Fruit fly (Drosophila melanogaster) whole organism, embryonic: ENCODE data around the gene me31B.

Experiments
- ATbp ChIP-seq: fragments of 200-800 bp; sonication (Bioruptor generic); optimal IDR thresholded peaks from 2 replicates; lab custom pipeline; 2017; ENCODE audit warnings: missing biosample characterization, mild to moderate bottlenecking, missing genetic modification characterization, missing genetic modification reagents
- CG10267 ChIP-seq: fragments of 200-800 bp; sonication (Bioruptor generic); optimal IDR thresholded peaks from 2 replicates; lab custom pipeline; 2018; ENCODE audit warnings: missing biosample characterization, mild to moderate bottlenecking, missing genetic modification characterization, moderate library complexity
- CG10274 ChIP-seq: fragments of 200-800 bp; sonication (Bioruptor generic); optimal IDR thresholded peaks from 3 replicates; lab custom pipeline; 2017; ENCODE audit warnings: missing biosample characterization, mild to moderate bottlenecking, missing genetic modification characterization
- CG12071 ChIP-seq: fragments of 200-800 bp; sonication (Bioruptor generic); optimal IDR thresholded peaks from 3 replicates; lab custom pipeline; 2018; ENCODE audit warnings: missing biosample characterization, mild to moderate bottlenecking, missing genetic modification characterization
- CG12299 ChIP-seq: fragments of 200-800 bp; sonication (Bioruptor generic); optimal IDR thresholded peaks from 2 replicates; lab custom pipeline; 2018; ENCODE audit warnings: missing biosample characterization, mild to moderate bottlenecking, missing genetic modification characterization
- CG1233 ChIP-seq: fragments of 200-800 bp; sonication (Bioruptor generic); optimal IDR thresholded peaks from 4 replicates; lab custom pipeline; 2018; ENCODE audit warnings: missing biosample characterization, mild to moderate bottlenecking, missing genetic modification characterization
- CG13775 ChIP-seq: fragments of 200-800 bp; sonication (Bioruptor generic); optimal IDR thresholded peaks from 3 replicates; lab custom pipeline; 2017; ENCODE audit warnings: missing biosample characterization, mild to moderate bottlenecking, missing genetic modification characterization
- CG17802 ChIP-seq: fragments of 200-800 bp; sonication (Bioruptor generic); optimal IDR thresholded peaks from 2 replicates; lab custom pipeline; 2018; ENCODE audit warnings: missing biosample characterization, mild to moderate bottlenecking, missing genetic modification characterization, moderate library complexity
- CG18262 ChIP-seq: fragments of 200-800 bp; optimal IDR thresholded peaks from 3 replicates; lab custom pipeline; 2019; ENCODE audit warnings: missing biosample characterization, mild to moderate bottlenecking, missing genetic modification characterization, moderate library complexity
- CG2120 ChIP-seq: fragments of 200-800 bp; sonication (Bioruptor generic); optimal IDR thresholded peaks from 3 replicates; lab custom pipeline; 2016; ENCODE audit warnings: missing biosample characterization, missing genetic modification characterization
- CG2712 ChIP-seq: fragments of 200-800 bp; optimal IDR thresholded peaks from 3 replicates; lab custom pipeline; 2019; ENCODE audit warnings: missing biosample characterization, mild to moderate bottlenecking, missing genetic modification characterization, moderate library complexity
- CG30431 ChIP-seq: fragments of 200-800 bp; sonication (Bioruptor generic); optimal IDR thresholded peaks from 2 replicates; lab custom pipeline; 2017; ENCODE audit warnings: missing biosample characterization, missing genetic modification characterization
- CG32767 ChIP-seq: fragments of 200-800 bp; sonication (Bioruptor generic); IDR thresholded peaks from 2 replicates; pipeline ENCODE4 v1.3.6; 2022; ENCODE audit warnings: missing biosample characterization, missing genetic modification characterization
- CG4854 ChIP-seq: fragments of 200-800 bp; sonication (Bioruptor generic); optimal IDR thresholded peaks from 2 replicates; lab custom pipeline; 2016; ENCODE audit warnings: missing biosample characterization, missing genetic modification characterization, inconsistent platforms
- CG5245 ChIP-seq: fragments of 200-800 bp; sonication (Bioruptor generic); optimal IDR thresholded peaks from 3 replicates; lab custom pipeline; 2016; ENCODE audit warnings: missing biosample characterization, missing genetic modification characterization
- CG6813 ChIP-seq: fragments of 200-800 bp; sonication (Bioruptor generic); optimal IDR thresholded peaks from 2 replicates; lab custom pipeline; 2017; ENCODE audit warnings: missing biosample characterization, missing genetic modification characterization, mild to moderate bottlenecking, moderate library complexity, missing genetic modification reagents
- CG7372 ChIP-seq: fragments of 200-800 bp; sonication (Bioruptor generic); IDR thresholded peaks from 2 replicates; pipeline ENCODE4 v1.3.6; 2022; ENCODE audit warnings: missing biosample characterization, missing genetic modification characterization
- CG7963 ChIP-seq: fragments of 200-800 bp; sonication (Bioruptor generic); IDR thresholded peaks from 3 replicates; pipeline ENCODE4 v1.3.6; 2022; ENCODE audit warnings: missing biosample characterization, missing genetic modification characterization; ENCODE audit not compliant: partially characterized antibody
- CG8478 ChIP-seq: fragments of >200 bp; optimal IDR thresholded peaks from 2 replicates; lab custom pipeline; 2018
- CG8765 ChIP-seq: fragments of 200-800 bp; sonication (Bioruptor generic); IDR thresholded peaks from 2 replicates; pipeline ENCODE4 v1.3.6; 2022; ENCODE audit warnings: missing biosample characterization, missing genetic modification characterization
- CG9727 ChIP-seq: fragments of 200-800 bp; sonication (Bioruptor generic); optimal IDR thresholded peaks from 3 replicates; lab custom pipeline; 2017; ENCODE audit warnings: missing biosample characterization, mild to moderate bottlenecking, missing genetic modification characterization
- CTCF ChIP-seq: fragments of 200-800 bp; sonication (Bioruptor generic); optimal IDR thresholded peaks from 2 replicates; lab custom pipeline; 2017; ENCODE audit warnings: missing biosample characterization, mild to moderate bottlenecking, missing genetic modification characterization, moderate library complexity
- Chrac-16 ChIP-seq: fragments of 200-800 bp; sonication (Bioruptor generic); optimal IDR thresholded peaks from 3 replicates; lab custom pipeline; 2016; ENCODE audit warnings: missing biosample characterization, missing genetic modification characterization
- D ChIP-seq, 2 experiments: fragments of 200-800 bp in 1 of 2; fragments of >200 bp in 1 of 2; sonication (Bioruptor generic) in 1 of 2; optimal IDR thresholded peaks; 2 replicates in 1 of 2; 3 replicates in 1 of 2; lab custom pipeline; 2017; ENCODE audit warnings: mild to moderate bottlenecking in 1 of 2, missing biosample characterization in 1 of 2, missing genetic modification characterization in 1 of 2, missing genetic modification reagents in 1 of 2
- D19B ChIP-seq: fragments of 200-800 bp; sonication (Bioruptor generic); optimal IDR thresholded peaks from 2 replicates; lab custom pipeline; 2017; ENCODE audit warnings: missing biosample characterization, mild to moderate bottlenecking, missing genetic modification characterization
- Ets97D ChIP-seq: fragments of 200-800 bp; sonication (Bioruptor generic); optimal IDR thresholded peaks from 3 replicates; lab custom pipeline; 2016; ENCODE audit warnings: missing biosample characterization, missing genetic modification characterization
- H2.0 ChIP-seq: fragments of 200-800 bp; sonication (Bioruptor generic); IDR thresholded peaks from 2 replicates; pipeline ENCODE4 v1.3.6; 2022; ENCODE audit warnings: missing biosample characterization, missing genetic modification characterization
- Lim3 ChIP-seq: fragments of 200-800 bp; sonication (Bioruptor generic); IDR thresholded peaks from 2 replicates; pipeline ENCODE4 v1.3.6; 2022; ENCODE audit warnings: missing biosample characterization, missing genetic modification characterization
- Mes4 ChIP-seq: fragments of 200-800 bp; sonication (Bioruptor generic); optimal IDR thresholded peaks from 2 replicates; lab custom pipeline; 2016; ENCODE audit warnings: missing biosample characterization, missing genetic modification characterization
- Xbp1 ChIP-seq: fragments of 200-800 bp; sonication (Bioruptor generic); optimal IDR thresholded peaks from 3 replicates; lab custom pipeline; 2016; ENCODE audit warnings: missing biosample characterization, mild to moderate bottlenecking, missing genetic modification characterization
- ash1 ChIP-seq: fragments of 200-800 bp; sonication (Bioruptor generic); optimal IDR thresholded peaks from 2 replicates; lab custom pipeline; 2018; ENCODE audit warnings: missing biosample characterization, mild to moderate bottlenecking, missing genetic modification characterization
- bsh ChIP-seq, 2 experiments: fragments of 200-800 bp; sonication (Bioruptor generic); optimal IDR thresholded peaks; 2 replicates each; lab custom pipeline; 2017 to 2018; ENCODE audit warnings: mild to moderate bottlenecking in 2 of 2, missing biosample characterization in 2 of 2, missing genetic modification characterization in 2 of 2, moderate library complexity in 1 of 2
- chinmo ChIP-seq: fragments of 200-800 bp; sonication (Bioruptor generic); IDR thresholded peaks from 4 replicates; pipeline ENCODE4 v1.3.6; 2022; ENCODE audit warnings: missing biosample characterization, missing genetic modification characterization; ENCODE audit not compliant: partially characterized antibody
- dpn ChIP-seq, 2 experiments: fragments of 200-800 bp; sonication (Bioruptor generic); optimal IDR thresholded peaks; 3 replicates each; lab custom pipeline; 2016; ENCODE audit warnings: missing biosample characterization in 2 of 2, missing genetic modification characterization in 2 of 2
- en ChIP-seq: fragments of 200-800 bp; sonication (Bioruptor generic); optimal IDR thresholded peaks from 2 replicates; lab custom pipeline; 2016; ENCODE audit warnings: missing biosample characterization, missing genetic modification characterization
- fru ChIP-seq: fragments of >200 bp; optimal IDR thresholded peaks from 2 replicates; lab custom pipeline; 2017
- gcm ChIP-seq: fragments of 200-800 bp; sonication (Bioruptor generic); optimal IDR thresholded peaks from 2 replicates; lab custom pipeline; 2019; ENCODE audit warnings: missing biosample characterization, mild to moderate bottlenecking, missing genetic modification characterization, moderate library complexity
- gt ChIP-seq: fragments of 200-800 bp; sonication (Bioruptor generic); IDR thresholded peaks from 2 replicates; pipeline ENCODE4 v1.3.6; 2022; ENCODE audit warnings: missing biosample characterization, missing genetic modification characterization
- jing ChIP-seq: fragments of 200-800 bp; sonication (Bioruptor generic); optimal IDR thresholded peaks from 2 replicates; lab custom pipeline; 2018; ENCODE audit warnings: missing biosample characterization, mild to moderate bottlenecking, missing genetic modification characterization
- jumu ChIP-seq: fragments of 200-800 bp; sonication (Bioruptor generic); optimal IDR thresholded peaks from 3 replicates; lab custom pipeline; 2016; ENCODE audit warnings: missing biosample characterization, missing genetic modification characterization
- lola ChIP-seq, 3 experiments: fragments of >200 bp in 2 of 3; fragments of 200-800 bp in 1 of 3; sonication (Bioruptor generic) in 1 of 3; optimal IDR thresholded peaks; 2 replicates each; lab custom pipeline; 2017 to 2019; ENCODE audit warnings: missing biosample characterization in 3 of 3, missing genetic modification characterization in 3 of 3, mild to moderate bottlenecking in 1 of 3, moderate library complexity in 1 of 3
- pan ChIP-seq, 4 experiments: fragments of >200 bp in 3 of 4; fragments of 200-800 bp in 1 of 4; sonication (Bioruptor generic) in 1 of 4; optimal IDR thresholded peaks in 3 of 4; IDR thresholded peaks in 1 of 4; 2 replicates each; pipeline versions ENCODE4 v1.3.6 to Lab custom; 2017 to 2022; ENCODE audit warnings: missing biosample characterization in 2 of 4, missing genetic modification characterization in 2 of 4, mixed read lengths in 1 of 4
- pb ChIP-seq: fragments of 200-800 bp; sonication (Bioruptor generic); optimal IDR thresholded peaks from 3 replicates; lab custom pipeline; 2016; ENCODE audit warnings: missing biosample characterization, missing genetic modification characterization
- peb ChIP-seq: fragments of 200-800 bp; sonication (Bioruptor generic); IDR thresholded peaks from 2 replicates; pipeline ENCODE4 v1.3.6; 2022; ENCODE audit warnings: missing biosample characterization, missing genetic modification characterization
- phol ChIP-seq: fragments of 200-800 bp; sonication (Bioruptor generic); optimal IDR thresholded peaks from 3 replicates; lab custom pipeline; 2018; ENCODE audit warnings: missing biosample characterization, mild to moderate bottlenecking, missing genetic modification characterization, moderate library complexity
- sc ChIP-seq, 3 experiments: fragments of >200 bp in 2 of 3; fragments of 200-800 bp in 1 of 3; sonication (Bioruptor generic) in 1 of 3; optimal IDR thresholded peaks; 2 replicates in 2 of 3; 3 replicates in 1 of 3; lab custom pipeline; 2017; ENCODE audit warnings: mild to moderate bottlenecking in 1 of 3, missing biosample characterization in 1 of 3, missing genetic modification characterization in 1 of 3, missing genetic modification reagents in 1 of 3
- schlank ChIP-seq: fragments of 200-800 bp; sonication (Bioruptor generic); optimal IDR thresholded peaks from 2 replicates; lab custom pipeline; 2018; ENCODE audit warnings: missing biosample characterization, mild to moderate bottlenecking, missing genetic modification characterization
- slbo ChIP-seq: fragments of 200-800 bp; sonication (Bioruptor generic); IDR thresholded peaks from 2 replicates; pipeline ENCODE4 v1.3.6; 2022; ENCODE audit warnings: missing biosample characterization, missing genetic modification characterization
- sr ChIP-seq: fragments of 200-800 bp; sonication (Bioruptor generic); IDR thresholded peaks from 3 replicates; pipeline ENCODE4 v1.3.6; 2022; ENCODE audit warnings: missing biosample characterization, missing genetic modification characterization
- tll ChIP-seq, 2 experiments: fragments of 200-800 bp in 1 of 2; fragments of >200 bp in 1 of 2; sonication (Bioruptor generic) in 1 of 2; optimal IDR thresholded peaks; 2 replicates each; lab custom pipeline; 2017 to 2019; ENCODE audit warnings: missing biosample characterization in 2 of 2, missing genetic modification characterization in 2 of 2, mild to moderate bottlenecking in 1 of 2, moderate library complexity in 1 of 2

Gene me31B

DNA sequence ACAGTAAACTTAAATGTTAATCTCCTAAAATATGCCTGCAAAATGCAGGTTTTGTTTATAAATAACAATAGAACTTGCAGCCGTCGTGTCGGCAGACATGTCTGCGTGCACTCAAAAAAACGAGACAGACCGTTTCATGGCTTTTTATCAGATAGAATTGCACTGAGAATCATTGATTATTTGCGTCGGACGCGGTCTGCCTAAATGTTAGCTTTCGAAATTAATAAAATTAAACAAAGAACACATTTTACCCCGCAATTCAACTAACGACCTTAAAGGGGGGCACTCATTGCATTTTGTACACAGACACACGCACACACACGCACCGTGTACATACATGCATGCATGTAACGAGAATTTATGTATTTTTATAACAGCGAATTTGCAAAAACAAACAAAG lies 37.7 kb downstream of the me31B start (continued):
- no peak for TF ChIP-seq CG17802 (tag; lab: Kevin White, UChicago)
- TF ChIP-seq jumu (GFP tag; lab: Kevin White, UChicago) = no peak
- TF ChIP-seq sr (GFP tag; lab: Robert Waterston, UW) = no peak
- TF ChIP-seq gcm (GFP tag; lab: Kevin White, UChicago) = no peak
- peak; percentile 11; the same call in 1 of the 2 replicates for TF ChIP-seq peb
- no peak for TF ChIP-seq CG7963 (GFP tag; lab: Robert Waterston, UW)
- no peak for TF ChIP-seq jing (GFP tag; lab: Kevin White, UChicago)
- TF ChIP-seq Ets97D (GFP tag; lab: Kevin White, UChicago) = no peak
- no peak for TF ChIP-seq sc (optimal IDR thresholded peaks at IDR 0.05; lab: Kevin White, UChicago)
- no peak for TF ChIP-seq sc (GFP tag; optimal IDR thresholded peaks at IDR 0.05; lab: Kevin White, UChicago)
- no peak for TF ChIP-seq CG32767
- TF ChIP-seq chinmo (GFP tag; lab: Robert Waterston, UW) = no peak; the same call in 3 of the 4 replicates
- peak; percentile 1 for TF ChIP-seq en
- peak; percentile 39 for TF ChIP-seq Xbp1
- TF ChIP-seq CG30431 = no peak
- no peak for TF ChIP-seq CG12071
- peak; percentile 28 for TF ChIP-seq phol (tag; lab: Kevin White, UChicago)
- no peak for TF ChIP-seq gt (GFP tag; lab: Robert Waterston, UW)
- no peak for TF ChIP-seq CG4854 (GFP tag; lab: Kevin White, UChicago)
- peak; percentile 23; the same call in 1 of the 2 replicates for TF ChIP-seq H2.0 (GFP tag; lab: Robert Waterston, UW)
- TF ChIP-seq CG10274 (GFP tag; lab: Kevin White, UChicago) = no peak
- TF ChIP-seq CG6813 (GFP tag; lab: Kevin White, UChicago) = no peak
- no peak for TF ChIP-seq pan (optimal IDR thresholded peaks at IDR 0.05; lab: Kevin White, UChicago)
- TF ChIP-seq pan (GFP tag; optimal IDR thresholded peaks at IDR 0.05 in 1 of 2, IDR thresholded peaks at IDR 0.05 in 1 of 2) = peak in 1 of 2 experiments; percentile 27
- TF ChIP-seq CG7372 (GFP tag; lab: Robert Waterston, UW) = no peak
- peak; percentile 5 to 22 for TF ChIP-seq dpn (GFP tag; optimal IDR thresholded peaks at IDR 0.05; lab: Kevin White, UChicago)
- no peak for TF ChIP-seq D19B
- TF ChIP-seq Lim3 (GFP tag; lab: Robert Waterston, UW) = no peak
- no peak for TF ChIP-seq CG8478
- TF ChIP-seq Chrac-16 (GFP tag; lab: Kevin White, UChicago) = peak; percentile 14
- no peak for TF ChIP-seq fru (lab: Kevin White, UChicago)
- TF ChIP-seq schlank = no peak
- TF ChIP-seq CG12299 (tag; lab: Kevin White, UChicago) = no peak
- no peak for TF ChIP-seq CG1233 (GFP tag; lab: Kevin White, UChicago)
- no peak for TF ChIP-seq CG2120 (GFP tag; lab: Kevin White, UChicago)
- TF ChIP-seq CG2712 (tag; lab: Kevin White, UChicago) = no peak
- TF ChIP-seq ash1 (GFP tag; lab: Kevin White, UChicago) = no peak
- peak; percentile 10 for TF ChIP-seq CG5245 (GFP tag; lab: Kevin White, UChicago)
- no peak for TF ChIP-seq D (optimal IDR thresholded peaks at IDR 0.05; lab: Kevin White, UChicago)
- TF ChIP-seq D (GFP tag; optimal IDR thresholded peaks at IDR 0.05; lab: Kevin White, UChicago) = no peak
- no peak for TF ChIP-seq ATbp (GFP tag; lab: Kevin White, UChicago)
- peak; percentile 9 to 22 for TF ChIP-seq bsh (GFP tag; optimal IDR thresholded peaks at IDR 0.05; lab: Kevin White, UChicago)
- no peak for TF ChIP-seq CTCF (GFP tag; lab: Kevin White, UChicago)
- peak; percentile 1 for TF ChIP-seq Mes4 (GFP tag; lab: Kevin White, UChicago)
- TF ChIP-seq lola (GFP tag; optimal IDR thresholded peaks at IDR 0.05; lab: Kevin White, UChicago) = no peak
- no peak for TF ChIP-seq CG10267
- TF ChIP-seq tll (GFP tag; optimal IDR thresholded peaks at IDR 0.05; lab: Kevin White, UChicago) = no peak
- no peak for TF ChIP-seq pb (GFP tag; lab: Kevin White, UChicago)
- no peak for TF ChIP-seq CG8765 (GFP tag; lab: Robert Waterston, UW)
- TF ChIP-seq CG18262 (tag; lab: Kevin White, UChicago) = peak; percentile 20
- peak; percentile 31 for TF ChIP-seq CG13775 (GFP tag; lab: Kevin White, UChicago)
- TF ChIP-seq CG9727 = no peak
- no peak for TF ChIP-seq slbo (GFP tag; lab: Robert Waterston, UW)
